Fruit fly (Drosophila melanogaster): ENCODE results near the gene CG14861.

DNA sequence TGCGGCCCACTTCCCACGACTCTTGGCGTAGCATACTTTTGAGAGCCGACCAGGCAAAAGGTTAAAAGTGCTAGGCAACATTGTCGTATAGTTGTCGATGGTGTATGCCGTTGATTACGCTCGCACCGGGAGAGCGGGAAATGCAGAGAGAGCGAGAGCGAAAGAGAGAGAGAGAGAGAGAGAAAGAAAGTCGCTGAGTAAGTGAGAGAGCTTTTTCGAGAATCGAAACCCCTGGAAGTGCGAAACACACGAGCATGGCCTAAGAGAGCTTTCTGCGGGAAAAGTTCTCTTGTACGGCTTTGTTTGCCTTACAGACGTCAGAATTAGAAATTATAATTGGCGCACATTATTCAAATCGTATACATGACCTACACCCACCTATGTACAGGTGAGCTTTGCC, 28.4 kb upstream of the CG14861 start:
- no peak for TF ChIP-seq CG11617 (GFP tag; optimal IDR thresholded peaks at IDR 0.05)
- TF ChIP-seq Clk (GFP tag; optimal IDR thresholded peaks at IDR 0.05): no peak
- no peak for TF ChIP-seq CG1620 (GFP tag; optimal IDR thresholded peaks at IDR 0.05)

Measured in whole organism, adult.